Worm (Caenorhabditis elegans) whole organism, midembryonic: ENCODE results near the gene cpf-1.

Source experiments
- T22C8.4 ChIP-seq: fragments of 200-800 bp; sonication (Bioruptor generic); IDR thresholded peaks from 2 replicates; pipeline ENCODE4 v1.3.6; 2022; ENCODE audit warnings: missing genetic modification characterization, missing compliant biosample characterization
- cog-1 ChIP-seq: sonication (generic microtip); optimal IDR thresholded peaks from 2 replicates; lab custom pipeline; 2016; ENCODE audit warnings: missing genetic modification characterization, missing compliant biosample characterization
- flt-1 ChIP-seq: fragments of 200-800 bp; sonication (Bioruptor generic); IDR thresholded peaks from 2 replicates; pipeline ENCODE4 v1.3.6; 2022; ENCODE audit warnings: missing genetic modification characterization, missing compliant biosample characterization
- klf-2 ChIP-seq: fragments of 200-800 bp; sonication (Bioruptor generic); conservative IDR thresholded peaks from 2 replicates; pipeline ENCODE4 v1.3.6; 2022; ENCODE audit warnings: missing genetic modification reagents, missing genetic modification characterization, missing compliant biosample characterization
- med-1 ChIP-seq: sonication (generic microtip); optimal IDR thresholded peaks from 2 replicates; lab custom pipeline; 2017; ENCODE audit warnings: missing genetic modification characterization, mild to moderate bottlenecking, missing compliant biosample characterization, antibody characterized with exemption, missing genetic modification reagents; ENCODE audit not compliant: insufficient read depth
- ref-1 ChIP-seq: fragments of 200-800 bp; sonication (Bioruptor generic); conservative IDR thresholded peaks from 2 replicates; pipeline ENCODE4 v1.3.6; 2022; ENCODE audit warnings: missing genetic modification reagents, missing genetic modification characterization, missing compliant biosample characterization
- tab-1 ChIP-seq: fragments of 200-800 bp; sonication (Bioruptor generic); IDR thresholded peaks from 2 replicates; pipeline ENCODE4 v1.3.6; 2022; ENCODE audit warnings: missing genetic modification characterization, missing compliant biosample characterization
- ztf-23 ChIP-seq: fragments of 200-800 bp; sonication (Bioruptor generic); IDR thresholded peaks from 2 replicates; pipeline ENCODE4 v1.3.6; 2022; ENCODE audit warnings: missing genetic modification reagents, missing genetic modification characterization, missing compliant biosample characterization
- ztf-29 ChIP-seq: fragments of 200-800 bp; sonication (Bioruptor generic); IDR thresholded peaks from 2 replicates; pipeline ENCODE4 v1.3.6; 2022; ENCODE audit warnings: missing genetic modification reagents, missing genetic modification characterization, missing compliant biosample characterization

Gene cpf-1

ce11 chrII:8577509-8578099, 24.6 kb downstream of the cpf-1 start, which contains the start of gene F54C9.9:
Gene F54C9.9, plus strand, starts transcription at chrII:8578049.
- TF ChIP-seq cog-1 (tag; lab: Kevin White, UChicago) (no peak), med-1 (GFP tag; lab: Kevin White, UChicago) (no peak), klf-2 (GFP tag; lab: Robert Waterston, UW) (no peak), T22C8.4 (GFP tag; lab: Robert Waterston, UW) (no peak), tab-1 (GFP tag; lab: Robert Waterston, UW) (no peak), flt-1 (GFP tag; lab: Robert Waterston, UW) (no peak), ztf-29 (no peak), ztf-23 (GFP tag; lab: Robert Waterston, UW) (no peak)

DNA sequence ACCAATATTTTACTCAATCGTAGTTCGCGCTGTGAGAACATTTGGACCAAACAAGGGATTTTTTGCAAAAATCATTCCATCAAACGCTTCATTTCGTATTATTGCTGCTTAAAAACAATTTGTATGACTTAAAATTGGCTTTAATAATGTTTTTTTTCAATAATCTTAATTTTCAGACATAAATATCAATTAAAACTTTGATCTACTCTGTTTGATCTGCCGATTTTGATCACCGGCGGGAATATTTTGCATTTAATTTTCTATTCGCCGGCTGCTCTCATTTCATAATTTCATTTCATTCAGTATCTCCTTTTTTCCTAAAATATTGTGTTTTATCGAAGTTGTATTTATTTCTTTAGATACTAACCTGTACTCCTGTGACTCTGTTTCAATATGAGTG, 27.1 kb downstream of the cpf-1 start, which contains the start of gene puf-5:
Gene puf-5, plus strand, starts transcription at position 358 of the 400 bp plus-strand sequence.
- TF ChIP-seq cog-1 (tag; lab: Kevin White, UChicago) (no peak), ref-1 (GFP tag; lab: Robert Waterston, UW) (no peak), ztf-29 (no peak), klf-2 (GFP tag; lab: Robert Waterston, UW) (no peak), flt-1 (GFP tag; lab: Robert Waterston, UW) (no peak), T22C8.4 (GFP tag; lab: Robert Waterston, UW) (no peak)

- no peak for TF ChIP-seq ztf-23 (GFP tag; lab: Robert Waterston, UW)
- no peak for TF ChIP-seq ztf-29
- no peak for TF ChIP-seq flt-1 (GFP tag; lab: Robert Waterston, UW)
- no peak for TF ChIP-seq tab-1 (GFP tag; lab: Robert Waterston, UW)
- no peak for TF ChIP-seq klf-2 (GFP tag; lab: Robert Waterston, UW)
- no peak for TF ChIP-seq ref-1 (GFP tag; lab: Robert Waterston, UW)
- no peak for TF ChIP-seq T22C8.4 (GFP tag; lab: Robert Waterston, UW)
- no peak for TF ChIP-seq med-1 (GFP tag; lab: Kevin White, UChicago)
- no peak for TF ChIP-seq cog-1 (tag; lab: Kevin White, UChicago)
Measured at ce11 chrII:8573044-8573443, 29.2 kb downstream of the cpf-1 start, which contains the start of gene F54C9.7. Gene F54C9.7, plus strand, starts transcription at chrII:8573344.

DNA sequence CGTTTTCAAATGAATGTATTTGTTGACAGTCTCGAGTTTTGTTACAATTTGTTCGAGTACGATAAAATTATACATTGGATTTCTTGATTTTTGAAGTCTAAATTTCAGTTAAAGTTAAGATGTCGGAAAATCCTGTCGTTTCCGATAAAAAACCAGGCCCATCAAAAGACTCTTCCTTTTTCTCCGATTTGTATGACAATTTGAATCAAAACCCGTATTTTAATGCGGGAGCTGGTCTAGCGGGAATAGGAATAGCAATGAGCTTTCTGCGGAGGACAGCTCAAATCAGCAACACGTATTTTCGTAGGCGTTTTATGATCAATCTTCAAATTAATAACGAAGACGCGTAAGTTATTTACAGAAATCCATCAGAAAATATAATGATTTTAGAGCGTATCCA, 31.3 kb downstream of the cpf-1 start, which contains the start of gene bcs-1:
Gene bcs-1, plus strand, starts transcription at position 109 of the 400 bp plus-strand sequence.
- TF ChIP-seq tab-1 (GFP tag; lab: Robert Waterston, UW) = no peak
- no peak for TF ChIP-seq med-1 (GFP tag; lab: Kevin White, UChicago)
- no peak for TF ChIP-seq ztf-23 (GFP tag; lab: Robert Waterston, UW)
- TF ChIP-seq ztf-29 = no peak
- no peak for TF ChIP-seq cog-1 (tag; lab: Kevin White, UChicago)
- no peak for TF ChIP-seq T22C8.4 (GFP tag; lab: Robert Waterston, UW)
- no peak for TF ChIP-seq klf-2 (GFP tag; lab: Robert Waterston, UW)
- TF ChIP-seq flt-1 (GFP tag; lab: Robert Waterston, UW) = no peak
- no peak for TF ChIP-seq ref-1 (GFP tag; lab: Robert Waterston, UW)

ce11 chrII:8569038-8569977, 32.9 kb downstream of the cpf-1 start, which contains the start of the genes col-38 and rpl-5:
Gene col-38, minus strand, starts transcription at chrII:8569088.
Gene rpl-5, plus strand, starts transcription at chrII:8569927.
- peak; percentile 64 for TF ChIP-seq cog-1 (tag; lab: Kevin White, UChicago)
- TF ChIP-seq tab-1 (GFP tag; lab: Robert Waterston, UW) = no peak; the same call in 1 of the 2 replicates
- TF ChIP-seq klf-2 (GFP tag; lab: Robert Waterston, UW) = 0 out of 2 replicates have a peak, but pooled peaks have one; percentile 9
- peak; percentile 80 for TF ChIP-seq ztf-23 (GFP tag; lab: Robert Waterston, UW)
- no peak for TF ChIP-seq ztf-29
- no peak for TF ChIP-seq med-1 (GFP tag; lab: Kevin White, UChicago)
- TF ChIP-seq flt-1 (GFP tag; lab: Robert Waterston, UW) = peak; percentile 78

- no peak for TF ChIP-seq flt-1 (GFP tag; lab: Robert Waterston, UW)
- TF ChIP-seq ztf-23 (GFP tag; lab: Robert Waterston, UW) = no peak
- TF ChIP-seq klf-2 (GFP tag; lab: Robert Waterston, UW) = no peak
- TF ChIP-seq T22C8.4 (GFP tag; lab: Robert Waterston, UW) = no peak
- TF ChIP-seq med-1 (GFP tag; lab: Kevin White, UChicago) = no peak
- no peak for TF ChIP-seq tab-1 (GFP tag; lab: Robert Waterston, UW)
- no peak for TF ChIP-seq cog-1 (tag; lab: Kevin White, UChicago)
- TF ChIP-seq ztf-29 = no peak
- no peak for TF ChIP-seq ref-1 (GFP tag; lab: Robert Waterston, UW)
Measured at ce11 chrII:8568234-8568969, 33.8 kb downstream of the cpf-1 start.

DNA sequence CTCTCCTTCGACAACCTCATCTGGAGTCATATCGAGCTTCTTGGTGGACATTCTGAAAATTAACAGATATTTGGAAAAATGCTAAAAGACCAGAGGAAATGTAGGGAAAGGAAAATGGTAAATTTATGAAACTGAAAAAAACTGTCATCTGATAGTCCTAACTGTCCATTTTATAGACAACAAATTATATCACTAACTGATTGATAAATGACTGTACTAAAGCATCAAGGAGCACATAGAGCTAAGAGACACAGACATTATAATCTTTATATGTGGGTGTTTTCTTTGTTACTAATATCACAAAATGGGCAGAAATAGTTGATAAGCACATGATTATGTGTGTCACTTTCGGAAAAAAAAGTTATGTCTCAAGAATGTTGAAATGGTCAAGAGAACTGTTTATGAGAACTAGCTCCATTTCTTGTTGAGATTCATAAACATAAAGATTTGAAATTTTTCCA, 35.4 kb downstream of the cpf-1 start, which contains the start of gene F54C9.3:
Gene F54C9.3, minus strand, starts transcription at position 51 of the 461 bp plus-strand sequence.
- TF ChIP-seq tab-1 (GFP tag; lab: Robert Waterston, UW) (no peak), ztf-29 (no peak), T22C8.4 (GFP tag; lab: Robert Waterston, UW) (no peak), ref-1 (GFP tag; lab: Robert Waterston, UW) (no peak), ztf-23 (GFP tag; lab: Robert Waterston, UW) (no peak), flt-1 (GFP tag; lab: Robert Waterston, UW) (no peak), klf-2 (GFP tag; lab: Robert Waterston, UW) (no peak)

DNA sequence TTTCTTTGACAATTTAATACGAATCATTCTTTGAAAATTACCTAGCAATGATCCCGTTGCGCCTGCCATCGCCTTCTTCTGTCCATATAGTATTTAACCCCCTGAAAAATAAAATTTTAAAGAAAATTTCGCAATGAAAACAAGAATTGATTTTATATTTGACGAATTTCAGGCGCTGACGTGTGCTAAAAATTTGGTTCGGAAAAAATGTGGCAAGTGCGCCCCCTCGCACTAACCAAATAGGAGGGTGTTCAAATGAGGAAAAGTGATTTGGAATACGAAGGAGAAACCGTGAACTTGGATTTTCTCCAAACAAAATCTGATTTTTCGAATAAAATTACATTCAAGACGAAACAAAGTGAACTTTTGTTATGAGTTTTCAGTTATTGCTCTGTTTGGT, 36.2 kb downstream of the cpf-1 start, which contains the start of gene stc-1:
Gene stc-1, minus strand, starts transcription at position 101 of the 400 bp plus-strand sequence.
- TF ChIP-seq med-1 (GFP tag; lab: Kevin White, UChicago) (no peak), ref-1 (GFP tag; lab: Robert Waterston, UW) (no peak), cog-1 (tag; lab: Kevin White, UChicago) (no peak), ztf-23 (GFP tag; lab: Robert Waterston, UW) (no peak), tab-1 (GFP tag; lab: Robert Waterston, UW) (no peak), flt-1 (GFP tag; lab: Robert Waterston, UW) (no peak), T22C8.4 (GFP tag; lab: Robert Waterston, UW) (no peak), ztf-29 (no peak), klf-2 (GFP tag; lab: Robert Waterston, UW) (no peak)
